Fruit fly (Drosophila melanogaster) whole organism, prepupa: ENCODE measurements around the gene Shab.

Experiments
- Blimp-1 ChIP-seq: fragments of 200-800 bp; sonication (Bioruptor generic); optimal IDR thresholded peaks from 3 replicates; lab custom pipeline; 2017; ENCODE audit warnings: missing biosample characterization, missing genetic modification characterization, mild to moderate bottlenecking, moderate library complexity, missing genetic modification reagents
- CG10631 ChIP-seq: fragments of 200-800 bp; sonication (Bioruptor generic); optimal IDR thresholded peaks from 2 replicates; lab custom pipeline; 2016; ENCODE audit warnings: missing biosample characterization, missing genetic modification characterization
- CG10669 ChIP-seq: fragments of 200-800 bp; sonication (Bioruptor generic); optimal IDR thresholded peaks from 3 replicates; lab custom pipeline; 2018; ENCODE audit warnings: missing biosample characterization, mild to moderate bottlenecking, missing genetic modification characterization, moderate library complexity
- CG11762 ChIP-seq: fragments of 200-800 bp; sonication (Bioruptor generic); optimal IDR thresholded peaks from 3 replicates; lab custom pipeline; 2016; ENCODE audit warnings: missing biosample characterization, missing genetic modification characterization; ENCODE audit not compliant: insufficient read depth
- CG11902 ChIP-seq: fragments of 200-800 bp; sonication (Bioruptor generic); optimal IDR thresholded peaks from 3 replicates; lab custom pipeline; 2016; ENCODE audit warnings: missing biosample characterization, missing genetic modification characterization
- CG1621 ChIP-seq: fragments of 200-800 bp; sonication (Bioruptor generic); optimal IDR thresholded peaks from 3 replicates; lab custom pipeline; 2018; ENCODE audit warnings: missing biosample characterization, mild to moderate bottlenecking, missing genetic modification characterization
- CG3032 ChIP-seq: fragments of 200-800 bp; optimal IDR thresholded peaks from 2 replicates; lab custom pipeline; 2019; ENCODE audit warnings: missing biosample characterization, mild to moderate bottlenecking, missing genetic modification characterization, moderate library complexity
- CG31627 ChIP-seq: fragments of 200-800 bp; sonication (Bioruptor generic); optimal IDR thresholded peaks from 3 replicates; lab custom pipeline; 2016; ENCODE audit warnings: missing biosample characterization, missing genetic modification characterization
- CG32006 ChIP-seq: fragments of 200-800 bp; sonication (Bioruptor generic); optimal IDR thresholded peaks from 3 replicates; lab custom pipeline; 2017; ENCODE audit warnings: missing biosample characterization, mild to moderate bottlenecking, missing genetic modification characterization
- CG34406 ChIP-seq: fragments of 200-800 bp; sonication (Bioruptor generic); optimal IDR thresholded peaks from 3 replicates; lab custom pipeline; 2016; ENCODE audit warnings: missing biosample characterization, missing genetic modification characterization
- CG3919 ChIP-seq: fragments of 200-800 bp; sonication (Bioruptor generic); optimal IDR thresholded peaks from 3 replicates; lab custom pipeline; 2016; ENCODE audit warnings: missing biosample characterization, missing genetic modification characterization
- CG6163 ChIP-seq: fragments of 200-800 bp; sonication (Bioruptor generic); IDR thresholded peaks from 3 replicates; pipeline ENCODE4 v1.3.6; 2022; ENCODE audit warnings: missing biosample characterization, missing genetic modification characterization
- CG6792 ChIP-seq: fragments of 200-800 bp; sonication (Bioruptor generic); optimal IDR thresholded peaks from 3 replicates; lab custom pipeline; 2016; ENCODE audit warnings: missing biosample characterization, missing genetic modification characterization
- CG6808 ChIP-seq: fragments of 200-800 bp; sonication (Bioruptor generic); optimal IDR thresholded peaks from 3 replicates; lab custom pipeline; 2017; ENCODE audit warnings: missing biosample characterization, missing genetic modification characterization, mild to moderate bottlenecking, moderate library complexity, missing genetic modification reagents
- CG6854 ChIP-seq: fragments of 200-800 bp; sonication (Bioruptor generic); optimal IDR thresholded peaks from 2 replicates; lab custom pipeline; 2017; ENCODE audit warnings: missing biosample characterization, mild to moderate bottlenecking, missing genetic modification characterization
- CG7368 ChIP-seq: fragments of 200-800 bp; sonication (Bioruptor generic); optimal IDR thresholded peaks from 3 replicates; lab custom pipeline; 2016; ENCODE audit warnings: missing biosample characterization, missing genetic modification characterization
- CG8319 ChIP-seq: fragments of 200-800 bp; sonication (Bioruptor generic); optimal IDR thresholded peaks from 3 replicates; lab custom pipeline; 2016; ENCODE audit warnings: missing biosample characterization, missing genetic modification characterization
- CG8632 ChIP-seq: fragments of 200-800 bp; sonication (Bioruptor generic); optimal IDR thresholded peaks from 3 replicates; lab custom pipeline; 2016; ENCODE audit warnings: missing biosample characterization, missing genetic modification characterization
- CG9139 ChIP-seq: fragments of 200-800 bp; sonication (Bioruptor generic); optimal IDR thresholded peaks from 3 replicates; lab custom pipeline; 2017; ENCODE audit warnings: missing biosample characterization, mild to moderate bottlenecking, missing genetic modification characterization
- Eip75B ChIP-seq: fragments of 200-800 bp; sonication (Bioruptor generic); optimal IDR thresholded peaks from 3 replicates; lab custom pipeline; 2016; ENCODE audit warnings: missing biosample characterization, missing genetic modification characterization
- Eip78C ChIP-seq: fragments of 200-800 bp; sonication (Bioruptor generic); peaks from one replicate; lab custom pipeline; 2016; ENCODE audit warnings: missing biosample characterization, missing genetic modification characterization
- Ets21C ChIP-seq: fragments of 200-800 bp; sonication (Bioruptor generic); optimal IDR thresholded peaks from 3 replicates; lab custom pipeline; 2016; ENCODE audit warnings: missing biosample characterization, missing genetic modification characterization
- Gug ChIP-seq: fragments of 200-800 bp; sonication (Bioruptor generic); IDR thresholded peaks from 2 replicates; pipeline ENCODE4 v1.3.6; 2022; ENCODE audit warnings: missing biosample characterization, missing genetic modification characterization
- Hr38 ChIP-seq: sonication (Bioruptor generic); optimal IDR thresholded peaks from 2 replicates; lab custom pipeline; 2016; ENCODE audit warnings: missing biosample characterization, missing genetic modification characterization
- Hr39 ChIP-seq: fragments of 200-800 bp; sonication (Bioruptor generic); optimal IDR thresholded peaks from 2 replicates; lab custom pipeline; 2016; ENCODE audit warnings: missing biosample characterization, missing genetic modification characterization
- Hr4 ChIP-seq: fragments of 200-800 bp; sonication (Bioruptor generic); optimal IDR thresholded peaks from 3 replicates; lab custom pipeline; 2016; ENCODE audit warnings: missing biosample characterization, missing genetic modification characterization
- Met ChIP-seq: fragments of 200-800 bp; sonication (Bioruptor generic); optimal IDR thresholded peaks from 3 replicates; lab custom pipeline; 2016; ENCODE audit warnings: missing biosample characterization, missing genetic modification characterization
- OdsH ChIP-seq: fragments of 200-800 bp; sonication (Bioruptor generic); optimal IDR thresholded peaks from 3 replicates; lab custom pipeline; 2016; ENCODE audit warnings: missing biosample characterization, missing genetic modification characterization
- Smox ChIP-seq: fragments of 200-800 bp; sonication (Bioruptor generic); optimal IDR thresholded peaks from 3 replicates; lab custom pipeline; 2016; ENCODE audit warnings: missing biosample characterization, missing genetic modification characterization
- Sox102F ChIP-seq: fragments of 200-800 bp; sonication (Bioruptor generic); optimal IDR thresholded peaks from 2 replicates; lab custom pipeline; 2016; ENCODE audit warnings: missing biosample characterization, mild to moderate bottlenecking, missing genetic modification characterization
- Sox14 ChIP-seq: fragments of 200-800 bp; sonication (Bioruptor generic); optimal IDR thresholded peaks from 3 replicates; lab custom pipeline; 2016; ENCODE audit warnings: missing biosample characterization, missing genetic modification characterization
- Sox15 ChIP-seq: fragments of 200-800 bp; sonication (Bioruptor generic); optimal IDR thresholded peaks from 3 replicates; lab custom pipeline; 2016; ENCODE audit warnings: missing biosample characterization, missing genetic modification characterization
- achi ChIP-seq: fragments of 200-800 bp; sonication (Bioruptor generic); optimal IDR thresholded peaks from 3 replicates; lab custom pipeline; 2016; ENCODE audit warnings: missing biosample characterization, missing genetic modification characterization
- acj6 ChIP-seq: fragments of 200-800 bp; sonication (Bioruptor generic); optimal IDR thresholded peaks from 3 replicates; lab custom pipeline; 2016; ENCODE audit warnings: missing biosample characterization, missing genetic modification characterization
- dac ChIP-seq: fragments of 200-800 bp; sonication (Bioruptor generic); optimal IDR thresholded peaks from 2 replicates; lab custom pipeline; 2017; ENCODE audit warnings: missing biosample characterization, mild to moderate bottlenecking, missing genetic modification characterization
- dsx ChIP-seq: fragments of 200-800 bp; optimal IDR thresholded peaks from 3 replicates; lab custom pipeline; 2019; ENCODE audit warnings: missing biosample characterization, mild to moderate bottlenecking, missing genetic modification characterization, moderate library complexity; ENCODE audit not compliant: poor library complexity, severe bottlenecking
- eg ChIP-seq: fragments of 200-800 bp; sonication (Bioruptor generic); IDR thresholded peaks from 3 replicates; pipeline ENCODE4 v1.3.6; 2022; ENCODE audit warnings: missing biosample characterization, missing genetic modification characterization
- esn ChIP-seq: fragments of 200-800 bp; sonication (Bioruptor generic); optimal IDR thresholded peaks from 2 replicates; lab custom pipeline; 2016; ENCODE audit warnings: missing biosample characterization, mild to moderate bottlenecking, missing genetic modification characterization, moderate library complexity
- fkh ChIP-seq: fragments of 200-800 bp; sonication (Bioruptor generic); optimal IDR thresholded peaks from 3 replicates; lab custom pipeline; 2017; ENCODE audit warnings: missing biosample characterization, mild to moderate bottlenecking, missing genetic modification characterization, moderate library complexity
- lz ChIP-seq: fragments of 200-800 bp; sonication (Bioruptor generic); optimal IDR thresholded peaks from 3 replicates; lab custom pipeline; 2016; ENCODE audit warnings: missing biosample characterization, missing genetic modification characterization
- net ChIP-seq: fragments of 200-800 bp; sonication (Bioruptor generic); optimal IDR thresholded peaks from 3 replicates; lab custom pipeline; 2016; ENCODE audit warnings: missing biosample characterization, missing genetic modification characterization
- pdm3 ChIP-seq: fragments of 200-800 bp; sonication (Bioruptor generic); optimal IDR thresholded peaks from 3 replicates; lab custom pipeline; 2016; ENCODE audit warnings: missing biosample characterization, missing genetic modification characterization
- salr ChIP-seq, 2 experiments: fragments of 200-800 bp; sonication (Bioruptor generic); optimal IDR thresholded peaks; 3 replicates each; lab custom pipeline; 2016 to 2018; ENCODE audit warnings: missing biosample characterization in 2 of 2, missing genetic modification characterization in 2 of 2, mild to moderate bottlenecking in 1 of 2
- ss ChIP-seq, 2 experiments: fragments of 200-800 bp; sonication (Bioruptor generic); optimal IDR thresholded peaks; 2 replicates in 1 of 2; 3 replicates in 1 of 2; lab custom pipeline; 2017 to 2018; ENCODE audit warnings: mild to moderate bottlenecking in 2 of 2, missing biosample characterization in 2 of 2, missing genetic modification characterization in 2 of 2, moderate library complexity in 1 of 2
- svp ChIP-seq: fragments of 200-800 bp; sonication (Bioruptor generic); peaks from one replicate; lab custom pipeline; 2016; ENCODE audit warnings: missing biosample characterization, missing genetic modification characterization
- topi ChIP-seq: fragments of 200-800 bp; sonication (Bioruptor generic); optimal IDR thresholded peaks from 3 replicates; lab custom pipeline; 2016; ENCODE audit warnings: missing biosample characterization, missing genetic modification characterization
- vri ChIP-seq: fragments of 200-800 bp; sonication (Bioruptor generic); optimal IDR thresholded peaks from 3 replicates; lab custom pipeline; 2016; ENCODE audit warnings: missing biosample characterization, mild to moderate bottlenecking, missing genetic modification characterization

The Shab gene

DNA sequence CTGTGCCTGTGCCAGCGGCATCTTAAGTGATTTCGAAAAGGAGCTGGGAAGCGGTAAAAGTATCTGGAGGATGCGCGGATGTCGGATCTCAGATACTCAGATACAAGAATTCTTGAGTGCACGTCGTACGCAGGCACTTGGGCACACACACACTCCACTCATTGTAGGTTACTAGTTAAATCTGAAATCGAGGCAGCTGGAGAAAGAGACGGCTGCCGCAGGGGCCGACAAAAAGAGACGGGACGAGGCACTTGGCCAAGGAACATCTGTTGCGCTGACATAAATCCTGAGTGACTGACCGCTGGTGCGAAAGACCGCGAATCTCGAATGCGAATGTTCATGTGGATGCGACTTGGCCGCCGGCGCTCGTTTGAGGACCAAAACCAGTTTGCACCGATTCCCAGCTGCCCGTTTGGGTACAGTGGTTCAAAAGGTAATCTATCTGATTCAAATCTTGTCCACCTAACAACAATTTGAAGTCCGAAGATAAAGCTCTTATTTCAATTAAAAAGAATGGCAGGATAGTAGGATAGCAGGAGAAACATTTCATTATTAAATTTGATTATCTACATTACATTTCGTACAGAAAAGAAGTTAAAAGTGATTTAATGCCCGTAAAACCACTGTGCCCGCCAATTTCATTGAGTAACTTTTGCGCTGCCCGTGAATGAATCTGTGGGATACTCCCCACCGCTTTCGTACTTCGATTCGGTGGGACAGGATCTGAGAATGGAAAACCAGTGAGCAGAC is 25.9 kb upstream of the Shab start (continued):
- TF ChIP-seq CG10669 (GFP tag; lab: Kevin White, UChicago) (peak; percentile 73), CG11902 (GFP tag; lab: Kevin White, UChicago) (peak; percentile 57), CG9139 (GFP tag; lab: Kevin White, UChicago) (peak; percentile 52), CG3032 (tag; lab: Kevin White, UChicago) (peak; percentile 79), Ets21C (peak; percentile 77), Blimp-1 (GFP tag; lab: Kevin White, UChicago) (peak; percentile 44), pdm3 (GFP tag; lab: Kevin White, UChicago) (peak; percentile 77), CG8632 (GFP tag; lab: Kevin White, UChicago) (peak; percentile 79), CG6792 (peak; percentile 91), Hr39 (peak; percentile 72), CG11762 (GFP tag; lab: Kevin White, UChicago) (peak; percentile 61), dac (peak; percentile 23), fkh (GFP tag; lab: Kevin White, UChicago) (no peak), ss (GFP tag; optimal IDR thresholded peaks at IDR 0.05; lab: Kevin White, UChicago) (peak; percentile 74 to 80), CG1621 (tag; lab: Kevin White, UChicago) (peak; percentile 77), Eip75B (GFP tag; lab: Kevin White, UChicago) (peak; percentile 90), Eip78C (GFP tag; lab: Kevin White, UChicago) (peak; percentile 98), CG32006 (GFP tag; lab: Kevin White, UChicago) (peak; percentile 62), eg (GFP tag; lab: Robert Waterston, UW) (0 out of 3 replicates have a peak, but pooled peaks have one; percentile 16), CG6163 (GFP tag; lab: Robert Waterston, UW) (peak; percentile 77), topi (GFP tag; lab: Kevin White, UChicago) (peak; percentile 86), Smox (GFP tag; lab: Kevin White, UChicago) (peak; percentile 87), dsx (GFP tag; lab: Kevin White, UChicago) (peak; percentile 73), acj6 (GFP tag; lab: Kevin White, UChicago) (peak; percentile 74), Sox15 (GFP tag; lab: Kevin White, UChicago) (peak; percentile 37), Gug (GFP tag; lab: Robert Waterston, UW) (no peak), CG10631 (GFP tag; lab: Kevin White, UChicago) (peak; percentile 79), vri (peak; percentile 83), lz (GFP tag; lab: Kevin White, UChicago) (peak; percentile 88), CG31627 (peak; percentile 69), Sox14 (GFP tag; lab: Kevin White, UChicago) (peak; percentile 85), CG8319 (GFP tag; lab: Kevin White, UChicago) (peak; percentile 54), CG34406 (GFP tag; lab: Kevin White, UChicago) (peak; percentile 80), Hr38 (GFP tag; lab: Kevin White, UChicago) (no peak)
- TF ChIP-seq, all 60 proteins: peak for 56

DNA sequence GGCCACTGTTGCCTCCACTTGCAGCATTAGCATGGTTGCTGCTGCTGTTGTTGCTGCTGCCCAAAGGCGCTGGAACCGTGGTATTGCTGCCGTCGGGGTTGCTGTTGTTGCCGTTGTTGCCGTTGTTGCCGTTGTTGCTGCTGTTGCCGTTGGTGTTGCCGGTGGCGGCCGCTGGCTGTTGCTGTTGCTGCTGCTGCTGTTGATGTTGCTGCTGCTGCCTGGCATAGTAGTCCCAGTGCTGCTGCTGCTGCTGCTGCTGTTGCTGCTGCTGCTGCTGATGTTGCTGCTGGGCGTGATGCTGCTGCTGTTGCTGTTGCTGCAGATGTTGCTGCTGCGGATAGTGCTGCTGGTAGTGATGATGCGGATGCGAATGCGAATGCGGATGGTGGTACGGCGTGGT is 23.7 kb upstream of the Shab start:
- TF ChIP-seq CG3919 (peak; percentile 39), CG8632 (GFP tag; lab: Kevin White, UChicago) (no peak)

DNA sequence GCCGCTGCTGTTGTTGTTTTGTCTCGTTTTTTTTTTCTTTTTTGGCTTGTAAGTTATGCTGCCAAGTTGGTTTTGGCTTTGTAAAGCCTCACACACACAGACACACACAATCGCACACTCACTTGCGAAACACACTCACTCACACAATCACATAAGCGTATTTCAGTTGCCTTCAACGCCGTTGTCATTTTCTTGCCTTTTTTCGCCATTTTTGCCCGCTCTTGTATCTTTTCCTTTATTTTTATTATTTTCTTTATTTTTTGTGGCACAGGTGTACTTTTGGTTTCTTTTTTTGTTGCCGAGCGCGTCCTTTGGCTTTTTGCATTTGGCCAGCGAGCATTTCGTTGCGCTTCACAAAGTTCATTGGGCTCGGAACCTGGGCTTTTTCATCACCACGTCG is 21.8 kb upstream of the Shab start:
- TF ChIP-seq eg (GFP tag; lab: Robert Waterston, UW), result 0 out of 3 replicates have a peak, but pooled peaks have one; percentile 19
- TF ChIP-seq CG10669 (GFP tag; lab: Kevin White, UChicago), result peak; percentile 40
- peak; percentile 39 for TF ChIP-seq Blimp-1 (GFP tag; lab: Kevin White, UChicago)
- TF ChIP-seq esn (GFP tag; lab: Kevin White, UChicago), result peak; percentile 23
- peak; percentile 79 for TF ChIP-seq CG6808 (GFP tag; lab: Kevin White, UChicago)
- no peak for TF ChIP-seq CG7368 (GFP tag; lab: Kevin White, UChicago)
- peak; percentile 84 for TF ChIP-seq Eip78C (GFP tag; lab: Kevin White, UChicago)
- TF ChIP-seq CG3919, result peak; percentile 24
- TF ChIP-seq salr (GFP tag; optimal IDR thresholded peaks at IDR 0.05; lab: Kevin White, UChicago), result peak in 1 of 2 experiments; percentile 19
- TF ChIP-seq ss (GFP tag; optimal IDR thresholded peaks at IDR 0.05; lab: Kevin White, UChicago), result peak; percentile 87 to 90
- no peak for TF ChIP-seq OdsH (GFP tag; lab: Kevin White, UChicago)
- peak; percentile 6 for TF ChIP-seq achi
- TF ChIP-seq Sox102F (GFP tag; lab: Kevin White, UChicago), result peak; percentile 57
- peak; percentile 95 for TF ChIP-seq CG6854 (GFP tag; lab: Kevin White, UChicago)
- TF ChIP-seq net (GFP tag; lab: Kevin White, UChicago), result peak; percentile 17
- TF ChIP-seq Hr4 (GFP tag; lab: Kevin White, UChicago), result no peak
- no peak for TF ChIP-seq Gug (GFP tag; lab: Robert Waterston, UW)
- peak; percentile 55 for TF ChIP-seq vri
- TF ChIP-seq svp (GFP tag; lab: Kevin White, UChicago), result peak; percentile 64
- TF ChIP-seq Met (GFP tag; lab: Kevin White, UChicago), result peak; percentile 12
